Worm (Caenorhabditis elegans) whole organism, L4/young adult: ENCODE measurements around the gene cox-10.

Experiments
- W03F9.2 ChIP-seq: fragments of 150-350 bp; optimal IDR thresholded peaks from 2 replicates; lab custom pipeline; 2014; ENCODE audit warnings: missing biosample characterization, missing genetic modification characterization
- dao-5 ChIP-seq: sonication (generic microtip); optimal IDR thresholded peaks from 2 replicates; lab custom pipeline; 2016; ENCODE audit warnings: missing genotype, missing genetic modification characterization, moderate library complexity, missing compliant biosample characterization
- him-1 ChIP-seq: sonication (generic microtip); optimal IDR thresholded peaks from 2 replicates; lab custom pipeline; 2016; ENCODE audit warnings: missing genotype, missing genetic modification reagents, missing genetic modification characterization, missing compliant biosample characterization

ce11 chrII:12671892-12672291 is 7.9 kb upstream of the cox-10 start:
- TF ChIP-seq dao-5 (no peak), W03F9.2 (tag; lab: Kevin White, UChicago) (no peak), him-1 (tag; lab: Kevin White, UChicago) (no peak)
